Worm (Caenorhabditis elegans): ENCODE results near the gene F59A6.11.

ce11 chrII:4974448-4974951 lies 24.1 kb downstream of the F59A6.11 start:
- TF ChIP-seq lin-15B (tag; optimal IDR thresholded peaks at IDR 0.05) (no peak), sea-2 (GFP tag; optimal IDR thresholded peaks at IDR 0.05) (no peak), tbx-2 (tag; optimal IDR thresholded peaks at IDR 0.05) (no peak), nhr-77 (tag; optimal IDR thresholded peaks at IDR 0.05) (no peak), ztf-11 (tag; optimal IDR thresholded peaks at IDR 0.05) (no peak), zag-1 (tag; optimal IDR thresholded peaks at IDR 0.05) (no peak), daf-12 (tag; optimal IDR thresholded peaks at IDR 0.05) (no peak), mdl-1 (tag; optimal IDR thresholded peaks at IDR 0.05) (no peak), mml-1 (tag; optimal IDR thresholded peaks at IDR 0.05) (no peak)

Data from whole organism, L3 larva.